Worm (Caenorhabditis elegans) whole organism, late embryonic: ENCODE measurements around the gene scl-8.
A peak's percentile ranks its signal among the peaks of the same experiment; 100 is the strongest.

Source experiments
- C08G9.2 ChIP-seq: sonication (generic microtip); optimal IDR thresholded peaks from 2 replicates; lab custom pipeline; 2016; ENCODE audit warnings: mild to moderate bottlenecking, missing genetic modification characterization, moderate library complexity, missing compliant biosample characterization
- K09A11.1 ChIP-seq: sonication (generic microtip); optimal IDR thresholded peaks from 2 replicates; lab custom pipeline; 2017; ENCODE audit warnings: antibody characterized with exemption, mild to moderate bottlenecking, missing genetic modification characterization, missing compliant biosample characterization; ENCODE audit not compliant: insufficient read depth
- Y22D7AL.16 ChIP-seq: sonication (generic microtip); optimal IDR thresholded peaks from 2 replicates; lab custom pipeline; 2016; ENCODE audit warnings: missing genetic modification characterization, missing compliant biosample characterization
- ceh-14 ChIP-seq: sonication (generic microtip); optimal IDR thresholded peaks from 2 replicates; lab custom pipeline; 2016; ENCODE audit warnings: missing genotype, missing genetic modification characterization, missing compliant biosample characterization
- ceh-34 ChIP-seq: sonication (generic microtip); optimal IDR thresholded peaks from 2 replicates; lab custom pipeline; 2016; ENCODE audit warnings: mild to moderate bottlenecking, missing genetic modification characterization, missing compliant biosample characterization
- ceh-48 ChIP-seq: sonication (generic microtip); optimal IDR thresholded peaks from 2 replicates; lab custom pipeline; 2016; ENCODE audit warnings: missing genetic modification characterization, inconsistent platforms, missing compliant biosample characterization
- ceh-9 ChIP-seq: sonication (generic microtip); optimal IDR thresholded peaks from 2 replicates; lab custom pipeline; 2016; ENCODE audit warnings: mild to moderate bottlenecking, missing genetic modification characterization, inconsistent platforms, missing compliant biosample characterization
- elt-4 ChIP-seq: sonication (generic microtip); optimal IDR thresholded peaks from 2 replicates; lab custom pipeline; 2016; ENCODE audit warnings: missing genetic modification characterization, missing compliant biosample characterization
- gmeb-2 ChIP-seq: sonication (generic microtip); optimal IDR thresholded peaks from 2 replicates; lab custom pipeline; 2016; ENCODE audit warnings: missing genetic modification characterization, inconsistent platforms, missing compliant biosample characterization
- lim-6 ChIP-seq: sonication (generic microtip); optimal IDR thresholded peaks from 2 replicates; lab custom pipeline; 2016; ENCODE audit warnings: missing genetic modification characterization, missing compliant biosample characterization
- nfya-1 ChIP-seq: sonication (generic microtip); optimal IDR thresholded peaks from 2 replicates; lab custom pipeline; 2017; ENCODE audit warnings: missing genetic modification characterization, mild to moderate bottlenecking, missing compliant biosample characterization, antibody characterized with exemption, moderate library complexity
- pqm-1 ChIP-seq: sonication (generic microtip); optimal IDR thresholded peaks from 2 replicates; lab custom pipeline; 2016; ENCODE audit warnings: missing genetic modification characterization, missing compliant biosample characterization
- rnt-1 ChIP-seq: sonication (generic microtip); optimal IDR thresholded peaks from 2 replicates; lab custom pipeline; 2016; ENCODE audit warnings: missing genetic modification characterization, missing compliant biosample characterization
- ttx-3 ChIP-seq: sonication (generic microtip); optimal IDR thresholded peaks from 2 replicates; lab custom pipeline; 2016; ENCODE audit warnings: missing genetic modification reagents, missing genetic modification characterization, missing compliant biosample characterization
- unc-42 ChIP-seq: sonication (generic microtip); optimal IDR thresholded peaks from 2 replicates; lab custom pipeline; 2016; ENCODE audit warnings: missing genotype, missing genetic modification characterization, missing compliant biosample characterization

The scl-8 gene

DNA sequence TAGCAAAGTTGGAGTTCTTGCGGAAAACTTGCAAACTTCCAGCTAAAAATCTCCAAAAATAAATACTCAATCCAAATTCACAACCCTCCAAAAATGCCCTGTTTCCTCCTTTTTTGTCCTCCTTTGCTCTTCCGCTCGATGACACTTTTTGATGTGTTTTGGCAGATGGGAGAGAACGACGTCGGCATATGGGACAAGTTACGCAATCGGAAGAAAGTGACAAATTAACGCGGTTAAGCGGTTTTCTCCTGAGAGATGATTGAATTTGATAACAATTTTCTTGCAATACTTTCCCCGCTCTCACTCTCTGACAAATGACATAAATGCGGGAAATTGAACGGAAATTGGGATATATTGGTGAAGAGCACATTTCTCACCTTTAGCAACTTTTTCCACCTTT is 45.1 kb downstream of the scl-8 start:
- TF ChIP-seq ceh-34 (tag; lab: Kevin White, UChicago), result no peak
- no peak for TF ChIP-seq C08G9.2 (tag; lab: Kevin White, UChicago)
- no peak for TF ChIP-seq ttx-3 (tag; lab: Kevin White, UChicago)
- no peak for TF ChIP-seq K09A11.1 (tag; lab: Kevin White, UChicago)
- no peak for TF ChIP-seq ceh-9 (tag; lab: Kevin White, UChicago)
- no peak for TF ChIP-seq rnt-1 (tag; lab: Kevin White, UChicago)
- no peak for TF ChIP-seq Y22D7AL.16
- no peak for TF ChIP-seq gmeb-2 (tag; lab: Kevin White, UChicago)
- TF ChIP-seq ceh-14 (tag; lab: Kevin White, UChicago), result no peak
- TF ChIP-seq ceh-48 (tag; lab: Kevin White, UChicago), result no peak

DNA sequence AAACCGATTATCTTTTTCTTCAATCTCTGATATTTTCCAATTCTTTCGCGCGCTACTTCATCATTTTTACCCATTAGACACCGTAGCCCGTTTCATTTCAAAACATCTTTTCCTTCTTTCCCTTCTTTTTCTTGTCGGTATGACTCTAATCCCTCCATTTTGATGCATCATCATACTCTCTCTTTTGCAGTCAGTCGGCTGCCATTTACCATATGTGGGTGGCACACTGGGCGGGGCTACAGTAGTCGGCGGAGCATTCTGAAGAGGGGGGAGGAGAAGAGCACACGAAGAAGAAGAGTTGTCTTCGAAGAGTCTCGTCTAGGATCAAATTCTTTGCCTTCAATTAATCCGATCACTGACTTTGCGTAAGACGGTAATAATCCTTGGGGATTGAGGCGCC is 47.2 kb downstream of the scl-8 start, which contains the start of gene unc-30:
Gene unc-30 (plus strand): TSS at position 184 of the 400 bp plus-strand sequence.
- TF ChIP-seq nfya-1, result peak; percentile 3
- TF ChIP-seq lim-6 (tag; lab: Kevin White, UChicago), result no peak

DNA sequence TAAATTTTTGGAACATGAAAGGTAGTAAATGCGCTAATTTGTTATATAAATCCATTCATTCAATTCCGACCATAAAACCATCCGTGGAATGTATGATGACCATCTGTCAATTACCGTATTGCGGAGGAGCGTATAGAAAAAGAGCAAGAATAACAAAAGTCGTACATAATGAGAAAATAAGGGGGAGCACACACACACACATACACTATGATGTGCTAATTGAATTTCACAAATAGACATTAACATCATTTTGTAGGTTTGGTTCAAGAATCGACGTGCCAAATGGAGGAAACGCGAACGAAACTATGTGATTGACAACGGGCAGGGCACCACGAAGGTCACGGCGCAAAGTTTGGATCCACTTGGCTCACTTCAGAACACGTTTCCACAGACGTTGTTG is 49.9 kb downstream of the scl-8 start:
- TF ChIP-seq elt-4 (tag; lab: Kevin White, UChicago) (no peak), unc-42 (tag; lab: Kevin White, UChicago) (peak; percentile 51), pqm-1 (no peak)
